Fruit fly (Drosophila melanogaster) S2 (cell line): ENCODE results near the gene CG2816.

Experiments used
- CG8478 ChIP-seq: fragments of >200 bp; optimal IDR thresholded peaks from 2 replicates; lab custom pipeline; 2018
- CTCF ChIP-seq, 2 experiments: fragments of >200 bp; optimal IDR thresholded peaks; 2 replicates each; lab custom pipeline; 2018

- TF ChIP-seq CTCF (optimal IDR thresholded peaks at IDR 0.05; lab: Kevin White, UChicago) (no peak), CG8478 (lab: Kevin White, UChicago) (no peak)
Measured at dm6 chr2L:3701526-3701925, 1.9 kb upstream of the CG2816 start, which contains the start of gene CG43145.
